Worm (Caenorhabditis elegans): ENCODE results near the gene itm-2.

Gene itm-2

DNA sequence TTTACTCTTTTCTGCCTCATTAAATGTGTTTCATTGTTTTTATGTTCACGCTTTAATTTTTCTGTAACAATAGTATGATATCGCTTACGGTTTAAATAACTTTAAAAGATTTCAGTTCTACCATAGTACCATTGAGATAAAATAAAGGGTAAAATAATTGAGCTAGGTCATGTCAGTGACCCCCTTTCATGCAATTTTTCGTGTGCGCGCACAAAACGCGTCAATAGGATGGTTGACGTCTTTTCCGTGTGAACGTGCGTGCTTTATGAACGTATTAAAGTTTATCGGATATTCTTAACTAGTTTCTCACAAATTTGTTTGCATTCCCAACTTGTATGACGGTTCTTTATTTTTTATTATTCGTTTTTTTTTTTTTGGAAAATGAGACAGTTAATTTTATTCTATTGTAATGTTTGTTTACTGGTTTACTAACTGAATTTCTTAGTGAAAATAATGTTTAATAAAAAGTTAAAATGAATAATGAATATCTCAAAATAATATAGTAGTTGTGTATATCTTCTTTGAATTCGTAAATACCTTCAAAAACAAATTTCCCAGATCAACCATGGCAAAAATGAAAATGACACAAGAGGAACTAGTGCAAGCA lies 41.1 kb downstream of the itm-2 start, which contains the start of gene C25F6.1 (continued):
- no peak for TF ChIP-seq mef-2 (tag; optimal IDR thresholded peaks at IDR 0.05)
- no peak for TF ChIP-seq nhr-84 (tag; optimal IDR thresholded peaks at IDR 0.05)
- no peak for TF ChIP-seq ztf-4 (tag; optimal IDR thresholded peaks at IDR 0.05)
- no peak for TF ChIP-seq egl-13 (tag; optimal IDR thresholded peaks at IDR 0.05)
- no peak for TF ChIP-seq lin-13 (GFP tag; optimal IDR thresholded peaks at IDR 0.05)
- TF ChIP-seq irx-1 (tag; optimal IDR thresholded peaks at IDR 0.05), result no peak
- no peak for TF ChIP-seq ceh-88 (GFP tag; IDR thresholded peaks at IDR 0.05)
- TF ChIP-seq sup-37 (GFP tag; optimal IDR thresholded peaks at IDR 0.05), result no peak
- peak; percentile 35 for TF ChIP-seq nhr-20 (tag; optimal IDR thresholded peaks at IDR 0.05)
- no peak for TF ChIP-seq mdl-1 (tag; optimal IDR thresholded peaks at IDR 0.05)
- no peak for TF ChIP-seq snpc-4 (tag; optimal IDR thresholded peaks at IDR 0.05)
- TF ChIP-seq egl-27 (tag; optimal IDR thresholded peaks at IDR 0.05), result no peak
- no peak for TF ChIP-seq ces-1 (GFP tag; optimal IDR thresholded peaks at IDR 0.05)
- TF ChIP-seq nhr-12 (tag; optimal IDR thresholded peaks at IDR 0.05), result no peak
- TF ChIP-seq fkh-10 (GFP tag; optimal IDR thresholded peaks at IDR 0.05), result no peak
- TF ChIP-seq zag-1 (tag; optimal IDR thresholded peaks at IDR 0.05), result no peak
- TF ChIP-seq xbp-1 (tag; optimal IDR thresholded peaks at IDR 0.05), result peak; percentile 34
- no peak for TF ChIP-seq tlp-1 (tag; optimal IDR thresholded peaks at IDR 0.05)
- TF ChIP-seq aly-2 (tag; optimal IDR thresholded peaks at IDR 0.05), result no peak
- no peak for TF ChIP-seq Y116A8C.19 (tag; optimal IDR thresholded peaks at IDR 0.05; ENCODE audit: borderline replicate concordance)
- TF ChIP-seq nhr-77 (tag; optimal IDR thresholded peaks at IDR 0.05), result no peak
- TF ChIP-seq ceh-8 (GFP tag; optimal IDR thresholded peaks at IDR 0.05), result no peak
- no peak for TF ChIP-seq elt-2 (tag; optimal IDR thresholded peaks at IDR 0.05)
- no peak for TF ChIP-seq pag-3 (tag; optimal IDR thresholded peaks at IDR 0.05; ENCODE audit: borderline replicate concordance, insufficient read depth)
- TF ChIP-seq nhr-11 (tag; optimal IDR thresholded peaks at IDR 0.05), result no peak
- peak; percentile 37 for TF ChIP-seq nhr-71 (tag; optimal IDR thresholded peaks at IDR 0.05)
- TF ChIP-seq dsc-1 (tag; optimal IDR thresholded peaks at IDR 0.05), result peak; percentile 5
- no peak for TF ChIP-seq unc-86 (tag; optimal IDR thresholded peaks at IDR 0.05)
- no peak for TF ChIP-seq nhr-47 (tag; optimal IDR thresholded peaks at IDR 0.05)
- no peak for TF ChIP-seq vab-15 (tag; optimal IDR thresholded peaks at IDR 0.05)
- TF ChIP-seq efl-3 (GFP tag; optimal IDR thresholded peaks at IDR 0.05), result no peak
- TF ChIP-seq hlh-17 (GFP tag; optimal IDR thresholded peaks at IDR 0.05; ENCODE audit: borderline replicate concordance), result no peak
- no peak for TF ChIP-seq sox-4 (tag; optimal IDR thresholded peaks at IDR 0.05)
- TF ChIP-seq mep-1 (tag; optimal IDR thresholded peaks at IDR 0.05), result peak; percentile 23
- no peak for TF ChIP-seq lin-39 (tag; optimal IDR thresholded peaks at IDR 0.05)
- TF ChIP-seq nhr-28 (tag; optimal IDR thresholded peaks at IDR 0.05), result no peak
- no peak for TF ChIP-seq grh-1 (GFP tag; IDR thresholded peaks at IDR 0.05)
- no peak for TF ChIP-seq C34B4.2 (tag; optimal IDR thresholded peaks at IDR 0.05)
- TF ChIP-seq C16A3.4 (tag; optimal IDR thresholded peaks at IDR 0.05), result no peak
- TF ChIP-seq snu-23 (GFP tag; optimal IDR thresholded peaks at IDR 0.05), result peak; percentile 52
- TF ChIP-seq unc-62 (GFP tag; optimal IDR thresholded peaks at IDR 0.05), result no peak
- TF ChIP-seq aha-1 (tag; optimal IDR thresholded peaks at IDR 0.05), result no peak
- no peak for TF ChIP-seq hpl-2 (GFP tag; optimal IDR thresholded peaks at IDR 0.05)
- peak; percentile 42 for TF ChIP-seq blmp-1 (tag; optimal IDR thresholded peaks at IDR 0.05)
- TF ChIP-seq mab-9 (GFP tag; IDR thresholded peaks at IDR 0.05), result no peak
- no peak for TF ChIP-seq nhr-90 (tag; optimal IDR thresholded peaks at IDR 0.05; ENCODE audit: poor library complexity)
- no peak for TF ChIP-seq fos-1 (tag; optimal IDR thresholded peaks at IDR 0.05)
- TF ChIP-seq nhr-19 (GFP tag; conservative IDR thresholded peaks at IDR 0.05), result no peak
- no peak for TF ChIP-seq nhr-76 (tag; optimal IDR thresholded peaks at IDR 0.05)
- TF ChIP-seq lin-14 (GFP tag; optimal IDR thresholded peaks at IDR 0.05), result peak; percentile 65
- TF ChIP-seq alr-1 (tag; optimal IDR thresholded peaks at IDR 0.05; ENCODE audit: borderline replicate concordance), result no peak
- peak; percentile 28 for TF ChIP-seq nhr-85 (tag)
- no peak for TF ChIP-seq ets-5 (GFP tag; IDR thresholded peaks at IDR 0.05)
